Fruit fly (Drosophila melanogaster): ENCODE measurements around the gene Creld.

- TF ChIP-seq CG8478 (optimal IDR thresholded peaks at IDR 0.05) (no peak), CTCF (optimal IDR thresholded peaks at IDR 0.05) (no peak)
Observed at dm6 chr2L:130691-131090, 28.5 kb downstream of the Creld start, which contains the start of gene CG3164.
